Worm (Caenorhabditis elegans) whole organism, L4 larva: Measurements from ENCODE around the gene mrps-28.
A peak's percentile ranks its signal among the peaks of the same experiment; 100 is the strongest.

ENCODE experiments used
- F26F4.8 ChIP-seq: fragments of 200-800 bp; sonication (Bioruptor generic); conservative IDR thresholded peaks from 2 replicates; pipeline ENCODE4 v1.3.6; 2022; ENCODE audit warnings: missing genetic modification characterization, missing compliant biosample characterization
- F44E2.7 ChIP-seq: fragments of 200-800 bp; sonication (Bioruptor generic); IDR thresholded peaks from 2 replicates; pipeline ENCODE4 v2.1.2; 2022; ENCODE audit warnings: missing genetic modification characterization, missing compliant biosample characterization
- R02D3.7 ChIP-seq: fragments of 150-350 bp; sonication (generic microtip); optimal IDR thresholded peaks from 3 replicates; lab custom pipeline; 2014; ENCODE audit warnings: missing biosample characterization, missing genetic modification characterization
- aly-2 ChIP-seq: sonication (generic microtip); optimal IDR thresholded peaks from 2 replicates; lab custom pipeline; 2018; ENCODE audit warnings: missing biosample characterization, missing genetic modification characterization
- arid-1 ChIP-seq: fragments of 200-800 bp; sonication (Bioruptor generic); conservative IDR thresholded peaks from 2 replicates; pipeline ENCODE4 v1.3.6; 2022; ENCODE audit warnings: missing genetic modification reagents, missing genetic modification characterization, missing compliant biosample characterization
- ceh-28 ChIP-seq: fragments of 150-350 bp; optimal IDR thresholded peaks from 2 replicates; lab custom pipeline; 2014; ENCODE audit warnings: missing biosample characterization, missing genetic modification reagents, missing genetic modification characterization
- ceh-82 ChIP-seq: sonication (generic microtip); optimal IDR thresholded peaks from 2 replicates; lab custom pipeline; 2017; ENCODE audit warnings: missing biosample characterization, missing genetic modification characterization
- ces-1 ChIP-seq: fragments of 150-350 bp; sonication (generic microtip); optimal IDR thresholded peaks from 4 replicates; lab custom pipeline; 2014; ENCODE audit warnings: missing biosample characterization, missing genetic modification reagents, missing genetic modification characterization
- fkh-10 ChIP-seq: fragments of 150-350 bp; optimal IDR thresholded peaks from 2 replicates; lab custom pipeline; 2014; ENCODE audit warnings: missing biosample characterization, missing genetic modification reagents, missing genetic modification characterization
- hlh-11 ChIP-seq: fragments of 200-800 bp; sonication (Bioruptor generic); optimal IDR thresholded peaks from 2 replicates; lab custom pipeline; 2018; ENCODE audit warnings: mild to moderate bottlenecking, missing genetic modification characterization, missing compliant biosample characterization
- hlh-30 ChIP-seq: sonication (generic microtip); optimal IDR thresholded peaks from 2 replicates; lab custom pipeline; 2017; ENCODE audit warnings: antibody characterized with exemption, mild to moderate bottlenecking, missing genetic modification characterization, missing compliant biosample characterization; ENCODE audit not compliant: insufficient read depth
- jun-1 ChIP-seq: fragments of 150-350 bp; optimal IDR thresholded peaks from 2 replicates; lab custom pipeline; 2014; ENCODE audit warnings: missing biosample characterization, missing genetic modification reagents, missing genetic modification characterization
- lsy-2 ChIP-seq, 2 experiments: fragments of 150-350 bp in 1 of 2; sonication (generic microtip) in 1 of 2; optimal IDR thresholded peaks; 2 replicates each; lab custom pipeline; 2014 to 2017; ENCODE audit warnings: missing biosample characterization in 2 of 2, missing genetic modification characterization in 2 of 2
- madf-5 ChIP-seq, 2 experiments: fragments of 200-800 bp; sonication (Bioruptor generic); IDR thresholded peaks; 2 replicates each; pipeline ENCODE4 v1.3.6; 2022; ENCODE audit warnings: missing compliant biosample characterization in 2 of 2, missing genetic modification characterization in 2 of 2
- mdl-1 ChIP-seq, 2 experiments: fragments of 150-350 bp in 1 of 2; sonication (generic microtip) in 1 of 2; optimal IDR thresholded peaks; 2 replicates each; lab custom pipeline; 2014 to 2017; ENCODE audit warnings: missing biosample characterization in 2 of 2, missing genetic modification characterization in 2 of 2
- mdt-29 ChIP-seq: fragments of 200-800 bp; sonication (Bioruptor generic); IDR thresholded peaks from 2 replicates; pipeline ENCODE4 v1.3.6; 2022; ENCODE audit warnings: missing genetic modification reagents, missing genetic modification characterization, missing compliant biosample characterization
- mep-1 ChIP-seq: fragments of 150-350 bp; sonication (generic microtip); optimal IDR thresholded peaks from 3 replicates; lab custom pipeline; 2014; ENCODE audit warnings: missing biosample characterization, missing genetic modification characterization
- nhr-41 ChIP-seq: fragments of 200-800 bp; sonication (Bioruptor generic); IDR thresholded peaks from 2 replicates; pipeline ENCODE4 v1.3.6; 2022; ENCODE audit warnings: missing genetic modification reagents, missing genetic modification characterization, missing compliant biosample characterization
- nhr-76 ChIP-seq: fragments of 150-350 bp; optimal IDR thresholded peaks from 2 replicates; lab custom pipeline; 2014; ENCODE audit warnings: missing biosample characterization, missing genetic modification characterization
- pqm-1 ChIP-seq: sonication (generic microtip); optimal IDR thresholded peaks from 2 replicates; lab custom pipeline; 2017; ENCODE audit warnings: missing biosample characterization, missing genetic modification characterization
- saeg-2 ChIP-seq: fragments of 200-800 bp; sonication (Bioruptor generic); IDR thresholded peaks from 2 replicates; pipeline ENCODE4 v1.3.6; 2022; ENCODE audit warnings: missing genetic modification reagents, missing genetic modification characterization, missing compliant biosample characterization
- sdz-12 ChIP-seq: fragments of 200-800 bp; sonication (Bioruptor generic); optimal IDR thresholded peaks from 2 replicates; lab custom pipeline; 2018; ENCODE audit warnings: mild to moderate bottlenecking, missing genetic modification characterization, missing compliant biosample characterization
- set-16 ChIP-seq: fragments of 200-800 bp; sonication (Bioruptor generic); IDR thresholded peaks from 2 replicates; pipeline ENCODE4 v1.3.6; 2022; ENCODE audit warnings: missing genetic modification reagents, missing genetic modification characterization, missing compliant biosample characterization
- tag-97 ChIP-seq: fragments of 200-800 bp; sonication (Bioruptor generic); IDR thresholded peaks from 2 replicates; pipeline ENCODE4 v1.3.6; 2022; ENCODE audit warnings: missing genetic modification characterization, missing compliant biosample characterization
- tra-1 ChIP-seq: fragments of 200-800 bp; sonication (Bioruptor generic); IDR thresholded peaks from 2 replicates; pipeline ENCODE4 v1.3.6; 2022; ENCODE audit warnings: missing genetic modification reagents, missing genetic modification characterization, missing compliant biosample characterization
- unc-62 ChIP-seq, 3 experiments: fragments of 150-350 bp in 1 of 3; sonication (generic microtip); optimal IDR thresholded peaks in 2 of 3; peaks in 1 of 3; 1 replicate in 1 of 3; 2 replicates in 2 of 3; lab custom pipeline; 2014 to 2017; ENCODE audit warnings: missing biosample characterization in 3 of 3, missing genetic modification characterization in 3 of 3, missing genetic modification reagents in 3 of 3, missing genotype in 1 of 3
- vab-7 ChIP-seq: fragments of 200-800 bp; sonication (Bioruptor generic); IDR thresholded peaks from 2 replicates; pipeline ENCODE4 v1.3.6; 2022; ENCODE audit warnings: missing genetic modification reagents, missing genetic modification characterization, missing compliant biosample characterization
- zip-2 ChIP-seq: fragments of 150-350 bp; optimal IDR thresholded peaks from 2 replicates; lab custom pipeline; 2014; ENCODE audit warnings: missing biosample characterization, missing genetic modification characterization
- ztf-7 ChIP-seq: fragments of 150-350 bp; optimal IDR thresholded peaks from 2 replicates; lab custom pipeline; 2014; ENCODE audit warnings: missing biosample characterization, missing genetic modification characterization

The mrps-28 gene

ce11 chrV:19625719-19626118 is 18.3 kb upstream of the mrps-28 start:
- TF ChIP-seq mdl-1 (tag; optimal IDR thresholded peaks at IDR 0.05; lab: Kevin White, UChicago) (no peak), pqm-1 (tag; lab: Kevin White, UChicago) (no peak), hlh-11 (tag; lab: Kevin White, UChicago) (no peak), ztf-7 (tag; lab: Kevin White, UChicago) (no peak), set-16 (GFP tag; lab: Robert Waterston, UW) (peak; percentile 91)

DNA sequence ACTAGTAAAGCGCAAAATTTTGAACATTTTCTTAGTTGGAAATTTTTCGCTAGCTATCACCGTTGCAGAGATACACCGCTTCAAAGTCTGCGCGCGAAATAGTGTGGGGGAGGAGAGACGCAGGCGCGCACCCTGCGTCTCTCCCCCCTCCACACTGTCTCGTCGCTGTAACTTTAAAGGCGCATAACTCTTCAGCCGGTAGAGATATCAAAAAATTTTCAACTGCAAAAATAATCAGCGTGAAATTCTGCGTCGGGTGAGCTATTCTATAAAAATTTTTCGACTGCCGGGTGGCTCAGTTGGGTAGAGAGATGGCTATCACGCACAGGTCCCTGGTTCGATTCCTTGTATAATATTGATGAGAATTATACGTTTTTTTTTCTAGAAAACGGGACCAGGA is 14.5 kb upstream of the mrps-28 start:
- TF ChIP-seq hlh-30 (tag; lab: Kevin White, UChicago) = no peak
- TF ChIP-seq aly-2 (tag; lab: Kevin White, UChicago) = no peak
- no peak for TF ChIP-seq lsy-2 (tag; optimal IDR thresholded peaks at IDR 0.05; lab: Kevin White, UChicago)
- peak; percentile 40; the same call in 1 of the 2 replicates for TF ChIP-seq set-16 (GFP tag; lab: Robert Waterston, UW)
- no peak for TF ChIP-seq jun-1 (tag; lab: Kevin White, UChicago)
- no peak for TF ChIP-seq fkh-10
- TF ChIP-seq ces-1 (GFP tag; lab: Kevin White, UChicago) = no peak
- TF ChIP-seq madf-5 (GFP tag; IDR thresholded peaks at IDR 0.05; lab: Robert Waterston, UW) = 0 out of 4 replicates have a peak, but pooled peaks of 1 of the 2 experiments have one; percentile 48
- TF ChIP-seq R02D3.7 (tag; lab: Kevin White, UChicago) = no peak
- no peak for TF ChIP-seq mdt-29 (GFP tag; lab: Robert Waterston, UW)
- 0 out of 2 replicates have a peak, but pooled peaks have one; percentile 30 for TF ChIP-seq vab-7 (GFP tag; lab: Robert Waterston, UW)
- 0 out of 2 replicates have a peak, but pooled peaks have one; percentile 5 for TF ChIP-seq tra-1 (GFP tag; lab: Robert Waterston, UW)
- TF ChIP-seq unc-62 (GFP tag; optimal IDR thresholded peaks at IDR 0.05 in 1 of 2; lab: Kevin White, UChicago) = peak in 1 of 2 experiments; percentile 67
- TF ChIP-seq unc-62 (tag; optimal IDR thresholded peaks at IDR 0.05; lab: Kevin White, UChicago) = no peak
- no peak for TF ChIP-seq nhr-76 (tag; lab: Kevin White, UChicago)

DNA sequence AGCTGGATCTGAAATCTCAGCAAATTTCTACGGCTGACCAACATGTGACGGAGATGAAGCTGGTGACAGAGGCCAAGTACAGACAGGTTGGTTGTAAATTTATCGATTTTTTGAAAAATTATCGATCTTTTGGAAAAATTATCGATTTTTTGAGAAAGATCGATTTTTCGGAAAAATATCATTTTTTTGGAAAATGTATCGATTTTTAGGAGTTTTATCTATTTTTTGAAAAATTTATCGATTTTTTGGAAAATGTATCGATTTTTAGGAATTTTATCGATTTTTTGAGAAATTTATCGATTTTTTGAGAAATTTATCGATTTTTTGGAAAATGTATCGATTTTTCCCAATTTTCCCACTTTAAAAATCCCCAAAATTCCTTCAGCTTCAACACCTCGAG is 14.1 kb upstream of the mrps-28 start:
- TF ChIP-seq ceh-28 (tag; lab: Kevin White, UChicago) = peak; percentile 98
- no peak for TF ChIP-seq sdz-12 (GFP tag; lab: Kevin White, UChicago)
- TF ChIP-seq nhr-41 (GFP tag; lab: Robert Waterston, UW) = no peak
- TF ChIP-seq zip-2 (tag; lab: Kevin White, UChicago) = no peak
- no peak for TF ChIP-seq tag-97

- TF ChIP-seq ceh-28 (tag; lab: Kevin White, UChicago) = peak; percentile 91
- no peak for TF ChIP-seq F26F4.8 (GFP tag; lab: Robert Waterston, UW)
- TF ChIP-seq nhr-76 (tag; lab: Kevin White, UChicago) = no peak
- TF ChIP-seq saeg-2 = no peak
Observed at ce11 chrV:19630569-19630968, 13.5 kb upstream of the mrps-28 start.

ce11 chrV:19632546-19632945 is 11.5 kb upstream of the mrps-28 start, which contains the start of gene Y43F8C.5:
Gene Y43F8C.5 (minus strand): TSS chrV:19632646.
- TF ChIP-seq mep-1 (no peak), arid-1 (no peak)
- TF ChIP-seq, all 104 proteins: peak for 0

DNA sequence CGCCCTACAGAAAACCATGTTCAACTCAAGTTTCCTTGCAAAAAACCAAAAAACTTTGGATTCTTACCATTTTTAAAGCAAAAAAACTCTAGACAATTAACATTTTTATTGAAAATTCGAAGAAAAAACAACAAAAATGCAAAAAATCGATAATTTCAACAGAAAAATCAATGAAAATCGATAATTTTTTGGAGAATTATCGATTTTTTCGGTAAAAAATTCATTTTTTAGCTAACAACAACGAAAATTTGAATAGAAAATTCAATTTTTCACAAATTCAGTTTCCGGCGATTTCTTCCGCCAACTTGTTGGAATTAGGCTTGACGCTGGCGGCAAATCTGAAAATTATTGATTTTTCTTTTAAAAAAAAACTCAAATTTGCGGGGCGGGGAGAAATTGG is 11.1 kb upstream of the mrps-28 start:
- TF ChIP-seq ceh-82 (tag; lab: Kevin White, UChicago) (no peak), ceh-28 (tag; lab: Kevin White, UChicago) (peak; percentile 92)
- TF ChIP-seq, all 104 proteins: peak for 1

ce11 chrV:19634197-19634596 is 9.8 kb upstream of the mrps-28 start:
- TF ChIP-seq unc-62 (GFP tag; optimal IDR thresholded peaks at IDR 0.05 in 1 of 2; lab: Kevin White, UChicago) (peak in 1 of 2 experiments; percentile 48), unc-62 (tag; optimal IDR thresholded peaks at IDR 0.05; lab: Kevin White, UChicago) (no peak), F44E2.7 (GFP tag; lab: Robert Waterston, UW) (no peak), hlh-11 (tag; lab: Kevin White, UChicago) (no peak)
